Worm (Caenorhabditis elegans): ENCODE data around the gene nmur-1.

ce11 chrX:8969111-8970048, 11.4 kb upstream of the nmur-1 start:
- TF ChIP-seq unc-39 (tag; optimal IDR thresholded peaks at IDR 0.05) = no peak
- TF ChIP-seq nhr-77 (tag; optimal IDR thresholded peaks at IDR 0.05) = no peak
- TF ChIP-seq ZK546.5 (tag; optimal IDR thresholded peaks at IDR 0.05) = no peak
- TF ChIP-seq aly-2 (tag; optimal IDR thresholded peaks at IDR 0.05) = no peak
- TF ChIP-seq sem-4 (tag; optimal IDR thresholded peaks at IDR 0.05) = no peak
- TF ChIP-seq fos-1 (tag; optimal IDR thresholded peaks at IDR 0.05) = peak; percentile 36
- no peak for TF ChIP-seq lin-13 (GFP tag; optimal IDR thresholded peaks at IDR 0.05)
- no peak for TF ChIP-seq ztf-4 (tag; optimal IDR thresholded peaks at IDR 0.05)
- TF ChIP-seq sma-3 (GFP tag; optimal IDR thresholded peaks at IDR 0.05) = peak; percentile 47
- TF ChIP-seq egl-27 (tag; optimal IDR thresholded peaks at IDR 0.05) = no peak
